Worm (Caenorhabditis elegans) whole organism, midembryonic: ENCODE data around the gene gid-8.

Experiments used
- cog-1 ChIP-seq: sonication (generic microtip); optimal IDR thresholded peaks from 2 replicates; lab custom pipeline; 2016; ENCODE audit warnings: missing genetic modification characterization, missing compliant biosample characterization
- klf-2 ChIP-seq: fragments of 200-800 bp; sonication (Bioruptor generic); conservative IDR thresholded peaks from 2 replicates; pipeline ENCODE4 v1.3.6; 2022; ENCODE audit warnings: missing genetic modification reagents, missing genetic modification characterization, missing compliant biosample characterization
- med-1 ChIP-seq: sonication (generic microtip); optimal IDR thresholded peaks from 2 replicates; lab custom pipeline; 2017; ENCODE audit warnings: missing genetic modification characterization, mild to moderate bottlenecking, missing compliant biosample characterization, antibody characterized with exemption, missing genetic modification reagents; ENCODE audit not compliant: insufficient read depth
- tab-1 ChIP-seq: fragments of 200-800 bp; sonication (Bioruptor generic); IDR thresholded peaks from 2 replicates; pipeline ENCODE4 v1.3.6; 2022; ENCODE audit warnings: missing genetic modification characterization, missing compliant biosample characterization
- ztf-23 ChIP-seq: fragments of 200-800 bp; sonication (Bioruptor generic); IDR thresholded peaks from 2 replicates; pipeline ENCODE4 v1.3.6; 2022; ENCODE audit warnings: missing genetic modification reagents, missing genetic modification characterization, missing compliant biosample characterization

DNA sequence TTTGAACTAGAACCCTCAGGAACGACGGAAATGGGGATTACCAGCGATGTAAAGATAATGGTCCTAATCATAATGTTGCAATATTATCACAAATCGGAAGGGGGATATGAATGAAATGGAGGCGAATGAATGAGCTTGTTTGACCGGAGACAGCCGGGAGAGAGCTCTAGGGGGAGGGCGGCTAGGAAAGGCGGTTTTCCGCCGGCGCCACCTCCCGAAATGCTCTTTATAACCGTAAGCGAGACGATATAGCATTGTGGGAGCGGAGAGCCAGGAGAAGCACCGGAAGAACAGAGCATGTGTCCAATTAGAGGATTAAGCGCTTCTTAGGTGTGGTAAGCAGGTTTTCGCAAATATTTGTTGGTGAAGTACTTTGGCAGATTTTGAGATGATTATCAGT lies 41.9 kb upstream of the gid-8 start, which contains the start of gene R12A1.3:
- TF ChIP-seq cog-1 (no peak), tab-1 (GFP tag; lab: Robert Waterston, UW) (no peak), klf-2 (no peak), med-1 (GFP tag; lab: Kevin White, UChicago) (no peak), ztf-23 (GFP tag; lab: Robert Waterston, UW) (no peak)
